Fruit fly (Drosophila melanogaster): ENCODE data around the gene CG10514.
A peak's percentile ranks its signal among the peaks of the same experiment; 100 is the strongest.

The CG10514 gene

DNA sequence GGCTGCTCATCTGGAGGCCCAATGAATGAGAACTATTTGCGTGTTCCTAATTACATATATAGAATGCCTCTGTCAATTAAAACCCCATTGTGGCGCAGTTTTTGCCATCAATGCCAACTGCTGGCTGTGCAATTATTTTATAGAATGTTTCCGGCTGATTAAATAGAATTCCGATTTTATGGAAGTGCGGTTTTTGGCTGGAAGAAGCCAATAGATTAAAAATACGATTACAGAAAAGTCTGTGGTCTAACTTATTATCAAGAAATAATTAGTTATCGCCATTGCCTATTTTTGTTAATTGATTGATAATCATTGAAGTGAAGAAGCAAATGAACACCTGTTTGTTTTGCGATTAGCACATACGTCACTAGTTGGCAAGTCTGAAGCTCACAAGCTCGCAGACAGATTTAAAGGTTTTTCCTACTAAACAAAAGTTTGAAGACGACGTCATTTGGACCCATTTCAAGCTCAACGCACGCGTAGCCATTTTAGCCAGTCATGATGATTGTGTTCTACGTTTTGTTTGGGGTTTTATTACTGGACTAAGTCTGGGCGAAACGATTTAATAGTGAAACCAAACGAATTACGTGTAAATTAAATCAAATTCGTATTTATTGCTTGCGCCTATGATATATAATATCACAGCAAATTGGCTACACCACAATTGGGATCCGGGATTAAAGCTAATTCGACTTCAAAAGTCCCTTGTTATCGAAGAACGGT, 26.3 kb upstream of the CG10514 start:
- no peak for TF ChIP-seq CG12605 (GFP tag; IDR thresholded peaks at IDR 0.05)
- TF ChIP-seq CG14655 (GFP tag; optimal IDR thresholded peaks at IDR 0.05): no peak
- no peak for TF ChIP-seq CG17806 (tag; optimal IDR thresholded peaks at IDR 0.05)
- no peak for TF ChIP-seq Pif1B (GFP tag; optimal IDR thresholded peaks at IDR 0.05)
- TF ChIP-seq CG32121 (GFP tag; IDR thresholded peaks at IDR 0.05): no peak
- TF ChIP-seq CG15710 (tag; optimal IDR thresholded peaks at IDR 0.05): no peak
- TF ChIP-seq CG4496 (GFP tag; IDR thresholded peaks at IDR 0.05): no peak
- TF ChIP-seq CG8159 (tag; optimal IDR thresholded peaks at IDR 0.05): no peak
- no peak for TF ChIP-seq rn (GFP tag; IDR thresholded peaks at IDR 0.05)
- no peak for TF ChIP-seq Ets98B (GFP tag; IDR thresholded peaks at IDR 0.05)
- no peak for TF ChIP-seq fd96Ca (GFP tag; IDR thresholded peaks at IDR 0.05)
- no peak for TF ChIP-seq EcR (GFP tag; optimal IDR thresholded peaks at IDR 0.05)
- TF ChIP-seq CG9948 (tag; optimal IDR thresholded peaks at IDR 0.05): no peak
- TF ChIP-seq CG34367 (tag; optimal IDR thresholded peaks at IDR 0.05): no peak

DNA sequence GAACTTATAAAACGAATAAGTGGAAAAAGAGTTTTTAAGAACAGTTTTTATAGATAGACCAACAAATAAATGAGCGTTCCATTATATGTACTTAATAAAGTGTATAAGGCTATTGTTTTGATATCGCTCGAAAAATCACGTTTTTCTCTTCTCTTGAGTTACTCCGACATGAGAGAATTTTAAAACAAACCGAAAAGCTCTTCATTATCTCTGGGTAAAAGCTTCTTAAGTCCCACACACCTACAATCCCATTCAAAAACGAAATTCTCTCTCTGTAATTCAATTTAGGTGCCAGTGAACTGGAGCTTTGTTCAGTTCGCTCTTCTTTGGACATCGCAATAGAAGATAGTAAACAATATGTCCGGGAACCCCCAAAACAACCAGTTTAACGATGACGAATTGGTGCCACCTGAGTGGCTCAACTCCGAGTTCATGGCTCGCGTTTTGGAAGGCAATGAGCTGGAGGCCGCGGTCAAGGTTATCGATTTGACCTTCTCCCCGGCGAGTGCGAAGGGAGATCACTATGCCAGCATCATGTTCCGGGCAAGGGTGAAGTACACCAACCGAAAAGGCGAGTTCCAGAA, 24.3 kb upstream of the CG10514 start, which contains the start of gene CG31436:
CG31436 (plus strand) TSS at position 281 of the 584 bp plus-strand sequence.
- no peak for TF ChIP-seq Pif1A (GFP tag; optimal IDR thresholded peaks at IDR 0.05)
- peak; percentile 74 for TF ChIP-seq EcR (GFP tag; optimal IDR thresholded peaks at IDR 0.05)
- no peak for TF ChIP-seq CG32121 (GFP tag; IDR thresholded peaks at IDR 0.05)

DNA sequence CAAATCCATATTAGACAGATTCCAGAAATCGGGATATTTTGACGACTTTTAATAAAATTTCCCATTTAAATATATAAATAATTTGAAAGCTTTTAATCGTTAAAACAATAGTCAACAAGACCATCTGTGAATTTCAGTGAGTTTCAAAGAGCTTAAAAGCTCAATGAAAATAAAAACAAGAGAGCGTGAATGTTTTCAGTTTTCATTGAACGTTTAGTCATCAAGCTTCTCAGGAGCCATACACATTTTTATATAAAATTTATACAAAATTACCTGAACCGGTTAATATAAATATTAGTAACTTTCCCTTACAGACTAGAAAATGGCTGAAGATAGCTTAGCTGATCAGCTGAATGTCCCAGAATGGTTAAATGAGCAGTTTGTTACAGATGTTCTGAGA, 22.6 kb upstream of the CG10514 start, which contains the start of gene CG31370:
CG31370 (plus strand) TSS at position 226 of the 400 bp plus-strand sequence.
- no peak for TF ChIP-seq CG8159 (tag; optimal IDR thresholded peaks at IDR 0.05)
- TF ChIP-seq CG8301 (tag; optimal IDR thresholded peaks at IDR 0.05): no peak
- TF ChIP-seq CG34367 (tag; optimal IDR thresholded peaks at IDR 0.05): no peak
- no peak for TF ChIP-seq CG4496 (GFP tag; IDR thresholded peaks at IDR 0.05)
- TF ChIP-seq EcR (GFP tag; optimal IDR thresholded peaks at IDR 0.05): no peak
- no peak for TF ChIP-seq CG32121 (GFP tag; IDR thresholded peaks at IDR 0.05)
- no peak for TF ChIP-seq CG15710 (tag; optimal IDR thresholded peaks at IDR 0.05)
- no peak for TF ChIP-seq Ets98B (GFP tag; IDR thresholded peaks at IDR 0.05)

DNA sequence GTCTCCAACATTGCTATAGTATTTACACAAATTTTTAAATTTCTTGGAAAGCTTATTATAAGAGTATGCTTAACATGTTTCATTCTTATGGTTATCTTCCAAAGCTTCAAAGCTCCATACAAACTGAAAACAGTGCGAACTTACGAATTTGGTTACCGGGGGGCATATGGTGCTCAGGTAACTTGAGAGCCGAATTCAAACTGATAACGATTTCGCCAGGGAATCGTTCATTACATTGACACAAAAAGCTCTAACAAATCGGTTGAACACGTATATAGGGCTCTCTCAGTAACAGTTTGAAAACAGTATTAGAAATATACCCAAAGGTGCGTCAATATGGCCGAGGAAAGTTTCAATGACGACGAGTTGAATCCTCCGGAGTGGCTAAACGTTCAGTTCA, 20.9 kb upstream of the CG10514 start, which contains the start of gene CG13659:
CG13659 (plus strand) TSS at position 317 of the 400 bp plus-strand sequence.
- TF ChIP-seq CG12605 (GFP tag; IDR thresholded peaks at IDR 0.05): no peak
- no peak for TF ChIP-seq Ets98B (GFP tag; IDR thresholded peaks at IDR 0.05)
- TF ChIP-seq Pif1B (GFP tag; optimal IDR thresholded peaks at IDR 0.05): no peak
- no peak for TF ChIP-seq CG8301 (tag; optimal IDR thresholded peaks at IDR 0.05)
- no peak for TF ChIP-seq CG9948 (tag; optimal IDR thresholded peaks at IDR 0.05)
- TF ChIP-seq CG8159 (tag; optimal IDR thresholded peaks at IDR 0.05): no peak
- no peak for TF ChIP-seq Snoo (tag; optimal IDR thresholded peaks at IDR 0.05)
- no peak for TF ChIP-seq CG15710 (tag; optimal IDR thresholded peaks at IDR 0.05)
- no peak for TF ChIP-seq gl (tag; optimal IDR thresholded peaks at IDR 0.05)
- no peak for TF ChIP-seq rn (GFP tag; IDR thresholded peaks at IDR 0.05)
- no peak for TF ChIP-seq fd96Ca (GFP tag; IDR thresholded peaks at IDR 0.05)
- TF ChIP-seq CG4496 (GFP tag; IDR thresholded peaks at IDR 0.05): no peak

- TF ChIP-seq CG4496 (GFP tag; IDR thresholded peaks at IDR 0.05): no peak
- no peak for TF ChIP-seq rn (GFP tag; IDR thresholded peaks at IDR 0.05)
- no peak for TF ChIP-seq EcR (GFP tag; optimal IDR thresholded peaks at IDR 0.05)
- TF ChIP-seq CG32121 (GFP tag; IDR thresholded peaks at IDR 0.05): no peak
- no peak for TF ChIP-seq CG14655 (GFP tag; optimal IDR thresholded peaks at IDR 0.05)
- no peak for TF ChIP-seq CG13204 (GFP tag; optimal IDR thresholded peaks at IDR 0.05)
- no peak for TF ChIP-seq Snoo (tag; optimal IDR thresholded peaks at IDR 0.05)
- no peak for TF ChIP-seq fd96Ca (GFP tag; IDR thresholded peaks at IDR 0.05)
- no peak for TF ChIP-seq CG9948 (tag; optimal IDR thresholded peaks at IDR 0.05)
- no peak for TF ChIP-seq D1 (tag; optimal IDR thresholded peaks at IDR 0.05)
- no peak for TF ChIP-seq gl (tag; optimal IDR thresholded peaks at IDR 0.05)
- no peak for TF ChIP-seq CG8301 (tag; optimal IDR thresholded peaks at IDR 0.05)
- TF ChIP-seq Pif1A (GFP tag; optimal IDR thresholded peaks at IDR 0.05): no peak
- no peak for TF ChIP-seq Pif1B (GFP tag; optimal IDR thresholded peaks at IDR 0.05)
Measured at dm6 chr3R:25299507-25299964, 19.9 kb upstream of the CG10514 start, which contains the start of gene CG31288. Gene CG31288, minus strand, starts transcription at chr3R:25299557.

dm6 chr3R:25297678-25298077, 18.0 kb upstream of the CG10514 start, which contains the start of gene CG31097:
Gene CG31097, minus strand, starts transcription at chr3R:25297778.
- no peak for TF ChIP-seq D1 (tag; optimal IDR thresholded peaks at IDR 0.05)
- TF ChIP-seq CG8301 (tag; optimal IDR thresholded peaks at IDR 0.05): no peak
- no peak for TF ChIP-seq rn (GFP tag; IDR thresholded peaks at IDR 0.05)
- no peak for TF ChIP-seq CG13204 (GFP tag; optimal IDR thresholded peaks at IDR 0.05)
- no peak for TF ChIP-seq CG17806 (tag; optimal IDR thresholded peaks at IDR 0.05)
- TF ChIP-seq fd96Ca (GFP tag; IDR thresholded peaks at IDR 0.05): no peak
- no peak for TF ChIP-seq CG8159 (tag; optimal IDR thresholded peaks at IDR 0.05)
- TF ChIP-seq CG10348 (GFP tag; IDR thresholded peaks at IDR 0.05): no peak
- TF ChIP-seq CG4496 (GFP tag; IDR thresholded peaks at IDR 0.05): no peak
